Fruit fly (Drosophila melanogaster) whole organism, embryonic: ENCODE results near the gene Wdr59.

Experiments used
- Atf3 ChIP-seq: fragments of 200-800 bp; sonication (Bioruptor generic); optimal IDR thresholded peaks from 3 replicates; lab custom pipeline; 2016; ENCODE audit warnings: missing biosample characterization, missing genetic modification characterization
- Atf6 ChIP-seq: fragments of 200-800 bp; sonication (Bioruptor generic); IDR thresholded peaks from 2 replicates; pipeline ENCODE4 v1.3.6; 2022; ENCODE audit warnings: missing biosample characterization, missing genetic modification characterization
- CG10462 ChIP-seq: fragments of 200-800 bp; sonication (Bioruptor generic); optimal IDR thresholded peaks from 2 replicates; lab custom pipeline; 2016; ENCODE audit warnings: missing biosample characterization, missing genetic modification characterization
- CG11696 ChIP-seq: fragments of 200-800 bp; sonication (Bioruptor generic); IDR thresholded peaks from 2 replicates; pipeline ENCODE4 v1.3.6; 2022; ENCODE audit warnings: missing biosample characterization, missing genetic modification characterization
- CG12391 ChIP-seq: fragments of 200-800 bp; sonication (Bioruptor generic); optimal IDR thresholded peaks from 3 replicates; lab custom pipeline; 2018; ENCODE audit warnings: missing biosample characterization, mild to moderate bottlenecking, missing genetic modification characterization, moderate library complexity
- CG12769 ChIP-seq: fragments of 200-800 bp; sonication (Bioruptor generic); optimal IDR thresholded peaks from 2 replicates; lab custom pipeline; 2019; ENCODE audit warnings: missing biosample characterization, mild to moderate bottlenecking, missing genetic modification characterization, moderate library complexity
- CG13123 ChIP-seq: fragments of 200-800 bp; sonication (Bioruptor generic); optimal IDR thresholded peaks from 2 replicates; lab custom pipeline; 2016; ENCODE audit warnings: missing biosample characterization, missing genetic modification characterization
- CG14667 ChIP-seq: fragments of 200-800 bp; sonication (Bioruptor generic); IDR thresholded peaks from 2 replicates; pipeline ENCODE4 v1.3.6; 2022; ENCODE audit warnings: missing biosample characterization, missing genetic modification characterization
- CG1529 ChIP-seq: fragments of 200-800 bp; sonication (Bioruptor generic); optimal IDR thresholded peaks from 3 replicates; lab custom pipeline; 2018; ENCODE audit warnings: missing biosample characterization, missing genetic modification characterization
- CG17186 ChIP-seq: fragments of 200-800 bp; sonication (Bioruptor generic); optimal IDR thresholded peaks from 3 replicates; lab custom pipeline; 2017; ENCODE audit warnings: missing biosample characterization, missing genetic modification reagents, missing genetic modification characterization
- CG17328 ChIP-seq: fragments of 200-800 bp; sonication (Bioruptor generic); IDR thresholded peaks from 2 replicates; pipeline ENCODE4 v1.3.6; 2022; ENCODE audit warnings: missing biosample characterization, missing genetic modification characterization
- CG17802 ChIP-seq: fragments of 200-800 bp; sonication (Bioruptor generic); optimal IDR thresholded peaks from 2 replicates; lab custom pipeline; 2018; ENCODE audit warnings: missing biosample characterization, mild to moderate bottlenecking, missing genetic modification characterization, moderate library complexity
- CG18476 ChIP-seq: fragments of 200-800 bp; sonication (Bioruptor generic); optimal IDR thresholded peaks from 2 replicates; lab custom pipeline; 2016; ENCODE audit warnings: missing biosample characterization, mild to moderate bottlenecking, missing genetic modification characterization
- CG18619 ChIP-seq: fragments of 200-800 bp; sonication (Bioruptor generic); optimal IDR thresholded peaks from 3 replicates; lab custom pipeline; 2017; ENCODE audit warnings: missing biosample characterization, mild to moderate bottlenecking, missing genetic modification characterization
- CG31224 ChIP-seq: fragments of 200-800 bp; sonication (Bioruptor generic); IDR thresholded peaks from 2 replicates; pipeline ENCODE4 v1.3.6; 2022; ENCODE audit warnings: missing biosample characterization, missing genetic modification characterization
- CG3726 ChIP-seq: fragments of 200-800 bp; sonication (Bioruptor generic); IDR thresholded peaks from 3 replicates; pipeline ENCODE4, ENCODE4 v1.3.6; 2022; ENCODE audit warnings: missing biosample characterization, missing genetic modification characterization
- CG4424 ChIP-seq: fragments of 200-800 bp; sonication (Bioruptor generic); optimal IDR thresholded peaks from 3 replicates; lab custom pipeline; 2016; ENCODE audit warnings: missing biosample characterization, missing genetic modification characterization
- CG4617 ChIP-seq: fragments of 200-800 bp; sonication (Bioruptor generic); optimal IDR thresholded peaks from 3 replicates; lab custom pipeline; 2016; ENCODE audit warnings: missing biosample characterization, missing genetic modification characterization, borderline replicate concordance
- CG6272 ChIP-seq: fragments of 200-800 bp; sonication (Bioruptor generic); IDR thresholded peaks from 2 replicates; pipeline ENCODE4 v1.3.6; 2022; ENCODE audit warnings: missing biosample characterization, missing genetic modification characterization
- CG6854 ChIP-seq: fragments of 200-800 bp; sonication (Bioruptor generic); optimal IDR thresholded peaks from 3 replicates; lab custom pipeline; 2017; ENCODE audit warnings: missing biosample characterization, mild to moderate bottlenecking, missing genetic modification characterization
- Camta ChIP-seq: fragments of 200-800 bp; sonication (Bioruptor generic); optimal IDR thresholded peaks from 2 replicates; lab custom pipeline; 2016; ENCODE audit warnings: missing biosample characterization, missing genetic modification characterization
- Dip2 ChIP-seq: fragments of 200-800 bp; sonication (Bioruptor generic); IDR thresholded peaks from 2 replicates; pipeline ENCODE4 v1.3.6; 2022; ENCODE audit warnings: missing biosample characterization, missing genetic modification characterization
- Drgx ChIP-seq: fragments of 200-800 bp; sonication (Bioruptor generic); IDR thresholded peaks from 2 replicates; pipeline ENCODE4 v1.3.6; 2022; ENCODE audit warnings: missing biosample characterization, missing genetic modification characterization
- Ets97D ChIP-seq: fragments of 200-800 bp; sonication (Bioruptor generic); optimal IDR thresholded peaks from 3 replicates; lab custom pipeline; 2016; ENCODE audit warnings: missing biosample characterization, missing genetic modification characterization
- Fer2 ChIP-seq: fragments of 200-800 bp; sonication (Bioruptor generic); optimal IDR thresholded peaks from 2 replicates; lab custom pipeline; 2018; ENCODE audit warnings: missing biosample characterization, mild to moderate bottlenecking, missing genetic modification characterization, moderate library complexity
- H15 ChIP-seq: fragments of 200-800 bp; sonication (Bioruptor generic); IDR thresholded peaks from 3 replicates; pipeline ENCODE4 v1.3.6; 2022; ENCODE audit warnings: missing biosample characterization, missing genetic modification characterization
- Hand ChIP-seq: fragments of 200-800 bp; sonication (Bioruptor generic); optimal IDR thresholded peaks from 2 replicates; lab custom pipeline; 2017; ENCODE audit warnings: mild to moderate bottlenecking, missing biosample characterization, missing genetic modification reagents, missing genetic modification characterization
- Lim3 ChIP-seq: fragments of 200-800 bp; sonication (Bioruptor generic); IDR thresholded peaks from 2 replicates; pipeline ENCODE4 v1.3.6; 2022; ENCODE audit warnings: missing biosample characterization, missing genetic modification characterization
- NK7.1 ChIP-seq: fragments of 200-800 bp; sonication (Bioruptor generic); optimal IDR thresholded peaks from 3 replicates; lab custom pipeline; 2016; ENCODE audit warnings: missing biosample characterization, missing genetic modification characterization
- Rx ChIP-seq: fragments of 200-800 bp; sonication (Bioruptor generic); IDR thresholded peaks from 2 replicates; pipeline ENCODE4 v1.3.6; 2022; ENCODE audit warnings: missing biosample characterization, missing genetic modification characterization
- Tbp ChIP-seq: fragments of >200 bp; optimal IDR thresholded peaks from 2 replicates; lab custom pipeline; 2018; ENCODE audit warnings: missing biosample characterization, missing genetic modification characterization
- ap ChIP-seq: fragments of 200-800 bp; sonication (Bioruptor generic); IDR thresholded peaks from 2 replicates; pipeline ENCODE4 v1.3.6; 2022; ENCODE audit warnings: missing biosample characterization, missing genetic modification characterization
- cato ChIP-seq: fragments of 200-800 bp; sonication (Bioruptor generic); optimal IDR thresholded peaks from 2 replicates; lab custom pipeline; 2016; ENCODE audit warnings: missing biosample characterization, missing genetic modification characterization, borderline replicate concordance
- gcm2 ChIP-seq: fragments of 200-800 bp; sonication (Bioruptor generic); optimal IDR thresholded peaks from 2 replicates; lab custom pipeline; 2016; ENCODE audit warnings: missing biosample characterization, missing genetic modification characterization
- hth ChIP-seq: fragments of >200 bp; optimal IDR thresholded peaks from 2 replicates; lab custom pipeline; 2017; ENCODE audit warnings: inconsistent platforms
- insv ChIP-seq, 2 experiments: fragments of 200-800 bp; sonication (Bioruptor generic); optimal IDR thresholded peaks; 3 replicates each; lab custom pipeline; 2016 to 2018; ENCODE audit warnings: missing biosample characterization in 2 of 2, missing genetic modification characterization in 2 of 2
- kah ChIP-seq: fragments of 200-800 bp; sonication (Bioruptor generic); optimal IDR thresholded peaks from 2 replicates; lab custom pipeline; 2018; ENCODE audit warnings: missing biosample characterization, mild to moderate bottlenecking, missing genetic modification characterization
- lab ChIP-seq: fragments of 200-800 bp; sonication (Bioruptor generic); optimal IDR thresholded peaks from 3 replicates; lab custom pipeline; 2017; ENCODE audit warnings: missing biosample characterization, missing genetic modification characterization, mild to moderate bottlenecking, moderate library complexity, missing genetic modification reagents
- oc ChIP-seq: fragments of 200-800 bp; sonication (Bioruptor generic); optimal IDR thresholded peaks from 2 replicates; lab custom pipeline; 2018; ENCODE audit warnings: missing biosample characterization, mild to moderate bottlenecking, missing genetic modification characterization, moderate library complexity
- otp ChIP-seq: fragments of 200-800 bp; sonication (Bioruptor generic); IDR thresholded peaks from 3 replicates; pipeline ENCODE4, ENCODE4 v1.3.6; 2022; ENCODE audit warnings: missing biosample characterization, missing genetic modification characterization
- pan ChIP-seq, 4 experiments: fragments of >200 bp in 3 of 4; fragments of 200-800 bp in 1 of 4; sonication (Bioruptor generic) in 1 of 4; optimal IDR thresholded peaks in 3 of 4; IDR thresholded peaks in 1 of 4; 2 replicates each; pipeline versions ENCODE4 v1.3.6 to Lab custom; 2017 to 2022; ENCODE audit warnings: missing biosample characterization in 2 of 4, missing genetic modification characterization in 2 of 4, mixed read lengths in 1 of 4
- pita ChIP-seq: fragments of 200-800 bp; sonication (Bioruptor generic); optimal IDR thresholded peaks from 2 replicates; lab custom pipeline; 2017; ENCODE audit warnings: missing biosample characterization, mild to moderate bottlenecking, missing genetic modification characterization
- prd ChIP-seq, 3 experiments: fragments of >200 bp in 2 of 3; fragments of 200-800 bp in 1 of 3; sonication (Bioruptor generic) in 1 of 3; optimal IDR thresholded peaks in 2 of 3; IDR thresholded peaks in 1 of 3; 2 replicates in 2 of 3; 3 replicates in 1 of 3; pipeline versions ENCODE4 v1.3.6 to Lab custom; 2017 to 2022; ENCODE audit warnings: missing biosample characterization in 1 of 3, missing genetic modification characterization in 1 of 3
- seq ChIP-seq: fragments of 200-800 bp; sonication (Bioruptor generic); IDR thresholded peaks from 2 replicates; pipeline ENCODE4 v1.3.6; 2022; ENCODE audit warnings: missing biosample characterization, missing genetic modification characterization
- sisA ChIP-seq: fragments of 200-800 bp; sonication (Bioruptor generic); IDR thresholded peaks from 2 replicates; pipeline ENCODE4 v1.3.6; 2022; ENCODE audit warnings: missing biosample characterization, missing genetic modification characterization
- sna ChIP-seq: fragments of 200-800 bp; sonication (Bioruptor generic); IDR thresholded peaks from 2 replicates; pipeline ENCODE4 v1.3.6; 2022; ENCODE audit warnings: missing biosample characterization, missing genetic modification characterization; ENCODE audit not compliant: partially characterized antibody
- sug ChIP-seq: fragments of 200-800 bp; optimal IDR thresholded peaks from 2 replicates; lab custom pipeline; 2019; ENCODE audit warnings: missing biosample characterization, mild to moderate bottlenecking, missing genetic modification characterization, moderate library complexity
- tgo ChIP-seq: fragments of 200-800 bp; sonication (Bioruptor generic); IDR thresholded peaks from 3 replicates; pipeline ENCODE4 v1.3.6; 2022; ENCODE audit warnings: missing biosample characterization, missing genetic modification characterization
- wek ChIP-seq: fragments of 200-800 bp; sonication (Bioruptor generic); optimal IDR thresholded peaks from 3 replicates; lab custom pipeline; 2018; ENCODE audit warnings: missing biosample characterization, mild to moderate bottlenecking, missing genetic modification characterization, moderate library complexity

The Wdr59 gene

dm6 chr2L:11065106-11065878, 26.0 kb upstream of the Wdr59 start (continued):
- TF ChIP-seq pita (GFP tag; lab: Kevin White, UChicago) = no peak
- TF ChIP-seq oc (tag; lab: Kevin White, UChicago) = no peak
- TF ChIP-seq Camta (GFP tag; lab: Kevin White, UChicago) = no peak
- no peak for TF ChIP-seq H15 (GFP tag; lab: Robert Waterston, UW)
- no peak for TF ChIP-seq insv (GFP tag; optimal IDR thresholded peaks at IDR 0.05; lab: Kevin White, UChicago)
- peak; percentile 74; the same call in 1 of the 2 replicates for TF ChIP-seq Drgx (GFP tag; lab: Robert Waterston, UW)
- TF ChIP-seq CG13123 (GFP tag; lab: Kevin White, UChicago) = no peak
- peak; percentile 55 for TF ChIP-seq CG31224 (GFP tag; lab: Robert Waterston, UW)
- TF ChIP-seq CG12391 (tag; lab: Kevin White, UChicago) = peak; percentile 11
- TF ChIP-seq CG17802 (tag; lab: Kevin White, UChicago) = no peak
- TF ChIP-seq otp = no peak
- no peak for TF ChIP-seq CG6854
- no peak for TF ChIP-seq Tbp
- no peak for TF ChIP-seq Lim3 (GFP tag; lab: Robert Waterston, UW)
- no peak for TF ChIP-seq sisA (GFP tag; lab: Robert Waterston, UW)
- TF ChIP-seq CG6272 (GFP tag; lab: Robert Waterston, UW) = no peak
- no peak for TF ChIP-seq NK7.1
- TF ChIP-seq sug = peak; percentile 18
- TF ChIP-seq CG17186 (GFP tag; lab: Kevin White, UChicago) = no peak
- TF ChIP-seq Ets97D (GFP tag; lab: Kevin White, UChicago) = no peak
- TF ChIP-seq CG18619 (GFP tag; lab: Kevin White, UChicago) = peak; percentile 48
- TF ChIP-seq gcm2 (GFP tag; lab: Kevin White, UChicago) = no peak
- TF ChIP-seq sna (GFP tag; lab: Robert Waterston, UW) = no peak
- peak; percentile 56 for TF ChIP-seq tgo (GFP tag; lab: Robert Waterston, UW)
- TF ChIP-seq ap (GFP tag; lab: Robert Waterston, UW) = no peak
- no peak for TF ChIP-seq CG17328
- no peak for TF ChIP-seq cato
- no peak for TF ChIP-seq CG14667 (GFP tag; lab: Robert Waterston, UW)
- no peak for TF ChIP-seq prd (optimal IDR thresholded peaks at IDR 0.05; lab: Kevin White, UChicago)
- TF ChIP-seq prd (GFP tag; IDR thresholded peaks at IDR 0.05; lab: Robert Waterston, UW) = peak; percentile 49
- TF ChIP-seq CG4424 (GFP tag; lab: Kevin White, UChicago) = peak; percentile 11
- TF ChIP-seq Hand (GFP tag; lab: Kevin White, UChicago) = peak; percentile 43
- TF ChIP-seq CG4617 (GFP tag; lab: Kevin White, UChicago) = no peak
- TF ChIP-seq seq (GFP tag; lab: Robert Waterston, UW) = peak; percentile 45; the same call in 1 of the 2 replicates
- TF ChIP-seq CG3726 (GFP tag; lab: Robert Waterston, UW) = no peak
- no peak for TF ChIP-seq hth (lab: Kevin White, UChicago)
- no peak for TF ChIP-seq CG12769 (tag; lab: Kevin White, UChicago)
- TF ChIP-seq Fer2 = no peak
- no peak for TF ChIP-seq Dip2 (GFP tag; lab: Robert Waterston, UW)
- TF ChIP-seq lab = peak; percentile 65
- TF ChIP-seq Atf6 (GFP tag; lab: Robert Waterston, UW) = peak; percentile 67
- no peak for TF ChIP-seq CG18476
- no peak for TF ChIP-seq CG1529 (GFP tag; lab: Kevin White, UChicago)
- peak; percentile 2 for TF ChIP-seq kah
- TF ChIP-seq Atf3 (GFP tag; lab: Kevin White, UChicago) = no peak
- TF ChIP-seq CG11696 (GFP tag; lab: Robert Waterston, UW) = no peak
- TF ChIP-seq CG10462 (GFP tag; lab: Kevin White, UChicago) = no peak
- no peak for TF ChIP-seq Rx
- TF ChIP-seq pan (optimal IDR thresholded peaks at IDR 0.05; lab: Kevin White, UChicago) = no peak
- peak in 1 of 2 experiments; percentile 48 for TF ChIP-seq pan (GFP tag; optimal IDR thresholded peaks at IDR 0.05 in 1 of 2, IDR thresholded peaks at IDR 0.05 in 1 of 2)
- no peak for TF ChIP-seq wek (GFP tag; lab: Kevin White, UChicago)
